Worm (Caenorhabditis elegans) whole organism, late embryonic: ENCODE data around the gene F49C12.6.

Source experiments
- ama-1 ChIP-seq: fragments of 150-350 bp; optimal IDR thresholded peaks from 2 replicates; lab custom pipeline; 2014
- ceh-22 ChIP-seq: sonication (generic microtip); optimal IDR thresholded peaks from 2 replicates; lab custom pipeline; 2017; ENCODE audit warnings: missing biosample characterization, missing genetic modification characterization
- ceh-48 ChIP-seq: sonication (generic microtip); optimal IDR thresholded peaks from 2 replicates; lab custom pipeline; 2016; ENCODE audit warnings: missing genetic modification characterization, inconsistent platforms, missing compliant biosample characterization
- dmd-4 ChIP-seq: sonication (generic microtip); optimal IDR thresholded peaks from 2 replicates; lab custom pipeline; 2016; ENCODE audit warnings: borderline replicate concordance, missing genetic modification characterization, missing compliant biosample characterization
- fkh-10 ChIP-seq: fragments of 150-350 bp; optimal IDR thresholded peaks from 2 replicates; lab custom pipeline; 2014; ENCODE audit warnings: missing biosample characterization, missing genetic modification reagents, missing genetic modification characterization
- hlh-8 ChIP-seq: sonication (generic microtip); optimal IDR thresholded peaks from 2 replicates; lab custom pipeline; 2016; ENCODE audit warnings: missing genotype, missing genetic modification characterization, missing compliant biosample characterization
- nhr-11 ChIP-seq: fragments of 150-350 bp; optimal IDR thresholded peaks from 2 replicates; lab custom pipeline; 2014; ENCODE audit warnings: missing biosample characterization, missing genetic modification characterization
- pha-4 ChIP-seq: fragments of 150-350 bp; optimal IDR thresholded peaks from 2 replicates; lab custom pipeline; 2018; ENCODE audit warnings: missing biosample characterization, missing genetic modification reagents, missing genetic modification characterization
- zip-5 ChIP-seq: sonication (generic microtip); optimal IDR thresholded peaks from 2 replicates; lab custom pipeline; 2016; ENCODE audit warnings: missing genetic modification characterization, missing compliant biosample characterization

ce11 chrIV:9310935-9311566 is 2.2 kb upstream of the F49C12.6 start:
- TF ChIP-seq nhr-11 (tag; lab: Kevin White, UChicago), result no peak
- no peak for TF ChIP-seq ceh-48 (tag; lab: Kevin White, UChicago)
- TF ChIP-seq fkh-10 (GFP tag; lab: Kevin White, UChicago), result no peak
- TF ChIP-seq pha-4 (tag; lab: Kevin White, UChicago), result no peak
- no peak for TF ChIP-seq zip-5 (tag; lab: Kevin White, UChicago)
- TF ChIP-seq hlh-8 (tag; lab: Kevin White, UChicago), result no peak
- no peak for TF ChIP-seq ama-1 (lab: Kevin White, UChicago)
- no peak for TF ChIP-seq ceh-22 (tag; lab: Kevin White, UChicago)
- no peak for TF ChIP-seq dmd-4 (tag; lab: Kevin White, UChicago)
